Worm (Caenorhabditis elegans) whole organism, L3 larva: ENCODE results near the gene nas-19.

ENCODE experiments used
- R02D3.7 ChIP-seq: fragments of 150-350 bp; optimal IDR thresholded peaks from 2 replicates; lab custom pipeline; 2014; ENCODE audit warnings: missing biosample characterization, missing genetic modification characterization
- ceh-28 ChIP-seq: fragments of 150-350 bp; optimal IDR thresholded peaks from 2 replicates; lab custom pipeline; 2014; ENCODE audit warnings: missing biosample characterization, missing genetic modification reagents, missing genetic modification characterization
- ceh-82 ChIP-seq: fragments of 150-350 bp; optimal IDR thresholded peaks from 2 replicates; lab custom pipeline; 2014; ENCODE audit warnings: missing biosample characterization, missing genetic modification characterization
- ceh-9 ChIP-seq: sonication (generic microtip); optimal IDR thresholded peaks from 2 replicates; lab custom pipeline; 2018; ENCODE audit warnings: missing biosample characterization, missing genetic modification characterization
- fkh-10 ChIP-seq: sonication (generic microtip); optimal IDR thresholded peaks from 2 replicates; lab custom pipeline; 2017; ENCODE audit warnings: missing biosample characterization, missing genetic modification reagents, missing genetic modification characterization
- hmg-11 ChIP-seq: sonication (generic microtip); optimal IDR thresholded peaks from 2 replicates; lab custom pipeline; 2016; ENCODE audit warnings: missing genetic modification characterization, missing compliant biosample characterization
- lin-15B ChIP-seq: fragments of 150-350 bp; optimal IDR thresholded peaks from 2 replicates; lab custom pipeline; 2014; ENCODE audit warnings: missing biosample characterization, missing genetic modification characterization
- mdl-1 ChIP-seq: fragments of 150-350 bp; optimal IDR thresholded peaks from 2 replicates; lab custom pipeline; 2014; ENCODE audit warnings: missing biosample characterization, missing genetic modification characterization
- nfya-1 ChIP-seq: sonication (generic microtip); optimal IDR thresholded peaks from 2 replicates; lab custom pipeline; 2017; ENCODE audit warnings: missing genetic modification characterization, mild to moderate bottlenecking, missing compliant biosample characterization, antibody characterized with exemption, moderate library complexity; ENCODE audit not compliant: insufficient read depth
- nhr-23 ChIP-seq: fragments of 150-350 bp; optimal IDR thresholded peaks from 2 replicates; lab custom pipeline; 2014; ENCODE audit warnings: missing biosample characterization, missing genetic modification reagents, missing genetic modification characterization
- nhr-237 ChIP-seq: fragments of 150-350 bp; optimal IDR thresholded peaks from 2 replicates; lab custom pipeline; 2014; ENCODE audit warnings: missing biosample characterization, missing genetic modification characterization
- nhr-28 ChIP-seq: fragments of 150-350 bp; optimal IDR thresholded peaks from 2 replicates; lab custom pipeline; 2014; ENCODE audit warnings: missing biosample characterization, missing genetic modification characterization
- nhr-77 ChIP-seq: fragments of 150-350 bp; optimal IDR thresholded peaks from 2 replicates; lab custom pipeline; 2014; ENCODE audit warnings: missing biosample characterization, missing genetic modification characterization
- snpc-4 ChIP-seq: fragments of 150-350 bp; optimal IDR thresholded peaks from 2 replicates; lab custom pipeline; 2014; ENCODE audit warnings: missing biosample characterization, missing genetic modification characterization

ce11 chrV:11352893-11353292, 49.6 kb downstream of the nas-19 start, which contains the start of gene npr-25:
- no peak for TF ChIP-seq snpc-4
- no peak for TF ChIP-seq nfya-1
- TF ChIP-seq fkh-10, result no peak
- TF ChIP-seq mdl-1 (tag; lab: Kevin White, UChicago), result no peak
- no peak for TF ChIP-seq ceh-28 (tag; lab: Kevin White, UChicago)
- TF ChIP-seq nhr-237 (tag; lab: Kevin White, UChicago), result no peak
- no peak for TF ChIP-seq ceh-82
- no peak for TF ChIP-seq R02D3.7 (tag; lab: Kevin White, UChicago)
- TF ChIP-seq lin-15B (tag; lab: Kevin White, UChicago), result no peak
- no peak for TF ChIP-seq ceh-9 (tag; lab: Kevin White, UChicago)
- no peak for TF ChIP-seq nhr-28 (tag; lab: Kevin White, UChicago)
- no peak for TF ChIP-seq nhr-23 (tag; lab: Kevin White, UChicago)
- no peak for TF ChIP-seq nhr-77 (tag; lab: Kevin White, UChicago)
- no peak for TF ChIP-seq hmg-11 (tag; lab: Kevin White, UChicago)
